Worm (Caenorhabditis elegans): ENCODE results near the gene pdf-1.

Gene pdf-1

ce11 chrIII:6873724-6874123, 38.6 kb downstream of the pdf-1 start:
- TF ChIP-seq T23F11.4 (GFP tag; optimal IDR thresholded peaks at IDR 0.05) (no peak), tbx-2 (tag; optimal IDR thresholded peaks at IDR 0.05) (no peak), sox-4 (tag; optimal IDR thresholded peaks at IDR 0.05) (no peak), ceh-18 (tag; optimal IDR thresholded peaks at IDR 0.05) (no peak), sox-2 (GFP tag; IDR thresholded peaks at IDR 0.05) (no peak), nhr-232 (tag; optimal IDR thresholded peaks at IDR 0.05) (no peak), ama-1 (optimal IDR thresholded peaks at IDR 0.05) (no peak), ceh-14 (tag; optimal IDR thresholded peaks at IDR 0.05) (no peak), syd-9 (tag; optimal IDR thresholded peaks at IDR 0.05) (no peak), ceh-22 (tag; optimal IDR thresholded peaks at IDR 0.05) (no peak)

DNA sequence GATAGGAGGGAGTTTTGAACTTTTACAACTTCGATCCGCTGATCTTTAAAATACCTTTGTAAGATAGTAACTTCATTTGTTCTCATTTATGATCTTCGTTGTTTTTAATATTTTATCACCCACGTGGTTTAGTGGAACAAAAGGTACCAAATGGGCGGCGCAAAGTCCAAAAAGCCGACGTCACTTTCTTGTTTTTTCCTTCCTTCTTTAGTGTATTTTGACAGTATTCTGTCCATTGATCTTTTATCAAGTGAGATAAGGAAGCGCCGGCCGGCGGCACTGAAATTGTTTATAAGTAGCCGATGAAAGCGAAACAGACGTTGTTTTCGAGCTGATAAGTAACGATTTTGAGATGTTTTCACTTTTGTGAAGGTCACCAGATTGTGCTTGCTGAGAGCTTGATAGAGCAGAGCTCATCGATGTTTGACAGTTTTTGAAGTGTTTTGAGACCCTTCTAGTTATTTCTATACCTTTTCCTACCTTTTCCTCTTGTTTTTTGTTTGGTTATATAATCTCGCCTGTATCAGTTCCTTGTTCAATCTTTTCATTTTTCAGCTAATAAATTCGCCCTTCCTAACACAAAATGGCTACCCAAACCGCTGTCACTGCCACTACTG, 39.6 kb downstream of the pdf-1 start, which contains the start of gene K04C2.3:
Gene K04C2.3 (plus strand): TSS at position 556 of the 617 bp plus-strand sequence.
- TF ChIP-seq rnt-1 (tag; optimal IDR thresholded peaks at IDR 0.05) = no peak
- no peak for TF ChIP-seq che-1 (tag; optimal IDR thresholded peaks at IDR 0.05)
- TF ChIP-seq syd-9 (tag; optimal IDR thresholded peaks at IDR 0.05) = no peak
- TF ChIP-seq npax-4 (tag; optimal IDR thresholded peaks at IDR 0.05) = no peak
- no peak for TF ChIP-seq ceh-24 (tag; optimal IDR thresholded peaks at IDR 0.05)
- TF ChIP-seq unc-3 (GFP tag; conservative IDR thresholded peaks at IDR 0.05) = no peak
- no peak for TF ChIP-seq unc-3 (tag; optimal IDR thresholded peaks at IDR 0.05)
- no peak for TF ChIP-seq gmeb-2 (tag; optimal IDR thresholded peaks at IDR 0.05)
- TF ChIP-seq sox-4 (tag; optimal IDR thresholded peaks at IDR 0.05) = no peak
- no peak for TF ChIP-seq tbx-2 (tag; optimal IDR thresholded peaks at IDR 0.05)
- TF ChIP-seq ceh-19 (GFP tag; optimal IDR thresholded peaks at IDR 0.05) = no peak
- TF ChIP-seq pha-2 (tag; optimal IDR thresholded peaks at IDR 0.05) = no peak
- TF ChIP-seq ceh-9 (tag; optimal IDR thresholded peaks at IDR 0.05) = no peak
- no peak for TF ChIP-seq pros-1 (tag; optimal IDR thresholded peaks at IDR 0.05)
- no peak for TF ChIP-seq pqm-1 (tag; optimal IDR thresholded peaks at IDR 0.05)
- TF ChIP-seq ceh-45 (GFP tag; IDR thresholded peaks at IDR 0.05) = no peak

- TF ChIP-seq C08G9.2 (tag; optimal IDR thresholded peaks at IDR 0.05) = no peak
- no peak for TF ChIP-seq madf-2 (tag; optimal IDR thresholded peaks at IDR 0.05)
Observed at ce11 chrIII:6871668-6872067, 40.6 kb downstream of the pdf-1 start.

DNA sequence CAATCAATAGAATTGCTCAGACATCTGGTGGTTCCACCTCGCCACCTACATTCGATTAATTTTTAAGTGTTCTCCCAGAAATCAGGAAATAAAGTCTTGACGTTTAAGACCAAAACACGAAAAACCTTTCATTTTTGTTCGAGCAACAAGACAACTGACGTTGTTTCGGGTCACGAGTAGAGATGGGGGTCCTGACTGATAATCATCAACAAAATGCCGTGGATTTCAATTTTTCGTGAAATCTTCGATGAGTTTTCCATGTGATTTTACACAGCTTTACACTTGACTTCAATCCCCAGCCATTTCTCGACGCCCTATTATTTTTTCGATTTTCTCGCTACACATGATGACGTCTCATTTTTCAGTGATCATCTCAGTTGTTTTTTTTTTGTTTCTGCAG, 41.2 kb downstream of the pdf-1 start:
- TF ChIP-seq dmd-4 (tag; optimal IDR thresholded peaks at IDR 0.05; ENCODE audit: borderline replicate concordance) (no peak), unc-55 (GFP tag; optimal IDR thresholded peaks at IDR 0.05) (peak; percentile 6), odd-2 (tag; optimal IDR thresholded peaks at IDR 0.05) (no peak), K02D7.2 (tag; optimal IDR thresholded peaks at IDR 0.05) (no peak), ref-2 (tag; optimal IDR thresholded peaks at IDR 0.05) (no peak)

- TF ChIP-seq rnt-1 (tag; optimal IDR thresholded peaks at IDR 0.05) = no peak
- TF ChIP-seq eyg-1 (tag; optimal IDR thresholded peaks at IDR 0.05) = no peak
- TF ChIP-seq pag-3 (tag; optimal IDR thresholded peaks at IDR 0.05; ENCODE audit: borderline replicate concordance) = no peak
- no peak for TF ChIP-seq unc-86 (tag; optimal IDR thresholded peaks at IDR 0.05)
- no peak for TF ChIP-seq odd-2 (tag; optimal IDR thresholded peaks at IDR 0.05)
Observed at ce11 chrIII:6869996-6870395, 42.3 kb downstream of the pdf-1 start, which contains the start of gene K04C2.8. K04C2.8 (plus strand) TSS chrIII:6870296.

DNA sequence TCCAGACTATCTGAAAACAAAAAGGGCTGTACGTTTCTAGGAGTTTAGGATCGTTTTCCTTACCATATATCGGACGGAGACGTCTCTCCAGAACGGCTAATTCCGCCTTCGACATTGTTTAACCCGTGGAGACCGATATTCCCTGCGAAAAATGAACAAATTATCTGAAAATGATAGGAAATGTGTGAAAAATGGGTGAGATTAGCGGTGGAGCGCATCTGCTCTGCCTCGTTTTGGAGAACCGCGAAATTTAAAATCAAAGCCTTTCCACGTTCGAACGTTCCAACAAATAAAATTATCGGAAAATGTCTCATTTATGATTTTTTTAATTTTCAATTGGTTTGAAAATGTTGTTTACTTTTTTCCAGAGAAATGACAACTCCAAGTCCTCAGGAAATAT, 43.0 kb downstream of the pdf-1 start, which contains the start of the genes cra-1 and kbp-1:
Gene cra-1 (minus strand): TSS at position 193 of the 400 bp plus-strand sequence.
Gene kbp-1 (plus strand): TSS at position 366 of the 400 bp plus-strand sequence.
- TF ChIP-seq pax-1 (tag; optimal IDR thresholded peaks at IDR 0.05) (no peak), elt-2 (tag; optimal IDR thresholded peaks at IDR 0.05) (peak; percentile 38), unc-42 (tag; optimal IDR thresholded peaks at IDR 0.05) (peak; percentile 46), tbx-2 (tag; optimal IDR thresholded peaks at IDR 0.05) (peak; percentile 44), ama-1 (optimal IDR thresholded peaks at IDR 0.05) (no peak)
